Worm (Caenorhabditis elegans) whole organism, L4 larva: ENCODE results near the gene nspc-19.

Experiments used
- Y105C5A.15 ChIP-seq: fragments of 200-800 bp; sonication (Bioruptor generic); IDR thresholded peaks from 2 replicates; pipeline ENCODE4 v1.3.6; 2022; ENCODE audit warnings: missing genetic modification characterization, missing compliant biosample characterization
- arid-1 ChIP-seq: fragments of 200-800 bp; sonication (Bioruptor generic); conservative IDR thresholded peaks from 2 replicates; pipeline ENCODE4 v1.3.6; 2022; ENCODE audit warnings: missing genetic modification reagents, missing genetic modification characterization, missing compliant biosample characterization
- ces-1 ChIP-seq: fragments of 150-350 bp; sonication (generic microtip); optimal IDR thresholded peaks from 4 replicates; lab custom pipeline; 2014; ENCODE audit warnings: missing biosample characterization, missing genetic modification reagents, missing genetic modification characterization
- dmd-6 ChIP-seq: fragments of 200-800 bp; sonication (Bioruptor generic); IDR thresholded peaks from 2 replicates; pipeline ENCODE4 v1.3.6; 2022; ENCODE audit warnings: missing genetic modification reagents, missing genetic modification characterization, missing compliant biosample characterization
- dve-1 ChIP-seq: sonication (generic microtip); optimal IDR thresholded peaks from 2 replicates; lab custom pipeline; 2017; ENCODE audit warnings: antibody characterized with exemption, mild to moderate bottlenecking, missing genetic modification characterization, missing compliant biosample characterization; ENCODE audit not compliant: insufficient read depth
- egl-27 ChIP-seq: sonication (generic microtip); optimal IDR thresholded peaks from 3 replicates; lab custom pipeline; 2017; ENCODE audit warnings: missing biosample characterization, missing genetic modification reagents, missing genetic modification characterization
- hlh-30 ChIP-seq: sonication (generic microtip); optimal IDR thresholded peaks from 2 replicates; lab custom pipeline; 2017; ENCODE audit warnings: antibody characterized with exemption, mild to moderate bottlenecking, missing genetic modification characterization, missing compliant biosample characterization; ENCODE audit not compliant: insufficient read depth
- lin-39 ChIP-seq: fragments of 150-350 bp; optimal IDR thresholded peaks from 2 replicates; lab custom pipeline; 2014; ENCODE audit warnings: missing biosample characterization, missing genetic modification reagents, missing genetic modification characterization
- lsy-2 ChIP-seq, 2 experiments: fragments of 150-350 bp in 1 of 2; sonication (generic microtip) in 1 of 2; optimal IDR thresholded peaks; 2 replicates each; lab custom pipeline; 2014 to 2017; ENCODE audit warnings: missing biosample characterization in 2 of 2, missing genetic modification characterization in 2 of 2
- nhr-48 ChIP-seq: sonication (generic microtip); optimal IDR thresholded peaks from 2 replicates; lab custom pipeline; 2016; ENCODE audit warnings: mild to moderate bottlenecking, missing genetic modification characterization, missing compliant biosample characterization
- nhr-77 ChIP-seq: fragments of 150-350 bp; optimal IDR thresholded peaks from 2 replicates; lab custom pipeline; 2014; ENCODE audit warnings: missing biosample characterization, missing genetic modification characterization
- spr-1 ChIP-seq: sonication (generic microtip); optimal IDR thresholded peaks from 2 replicates; lab custom pipeline; 2016; ENCODE audit warnings: mild to moderate bottlenecking, missing genetic modification characterization, missing compliant biosample characterization
- unc-62 ChIP-seq, 3 experiments: fragments of 150-350 bp in 1 of 3; sonication (generic microtip); optimal IDR thresholded peaks in 2 of 3; peaks in 1 of 3; 1 replicate in 1 of 3; 2 replicates in 2 of 3; lab custom pipeline; 2014 to 2017; ENCODE audit warnings: missing biosample characterization in 3 of 3, missing genetic modification characterization in 3 of 3, missing genetic modification reagents in 3 of 3, missing genotype in 1 of 3
- ztf-7 ChIP-seq: fragments of 150-350 bp; optimal IDR thresholded peaks from 2 replicates; lab custom pipeline; 2014; ENCODE audit warnings: missing biosample characterization, missing genetic modification characterization

ce11 chrX:14500422-14501058 lies 28.0 kb upstream of the nspc-19 start:
- no peak for TF ChIP-seq lin-39
- TF ChIP-seq nhr-77 (tag; lab: Kevin White, UChicago): peak; percentile 79
- TF ChIP-seq spr-1 (tag; lab: Kevin White, UChicago): no peak
- no peak for TF ChIP-seq ces-1
- TF ChIP-seq unc-62 (GFP tag; optimal IDR thresholded peaks at IDR 0.05 in 1 of 2; lab: Kevin White, UChicago): peak; percentile 38 to 47
- TF ChIP-seq unc-62 (tag; optimal IDR thresholded peaks at IDR 0.05; lab: Kevin White, UChicago): no peak
- TF ChIP-seq dve-1 (tag; lab: Kevin White, UChicago): peak; percentile 95
- peak; percentile 91 for TF ChIP-seq nhr-48 (tag; lab: Kevin White, UChicago)
- no peak for TF ChIP-seq egl-27 (tag; lab: Kevin White, UChicago)
- no peak for TF ChIP-seq arid-1 (GFP tag; lab: Robert Waterston, UW)
- TF ChIP-seq dmd-6 (GFP tag; lab: Robert Waterston, UW): peak; percentile 99
- peak; percentile 2 for TF ChIP-seq ztf-7 (tag; lab: Kevin White, UChicago)
- TF ChIP-seq lsy-2 (tag; optimal IDR thresholded peaks at IDR 0.05; lab: Kevin White, UChicago): peak in 1 of 2 experiments; percentile 5
- TF ChIP-seq hlh-30: peak; percentile 24
- TF ChIP-seq Y105C5A.15 (GFP tag; lab: Robert Waterston, UW): no peak
